Worm (Caenorhabditis elegans): ENCODE measurements around the gene T08D2.4.
"Not testable (repeated sequence)": the region's sequence is repeated elsewhere in the genome, so short reads cannot be mapped to it uniquely, and the experiment has no call there.

Gene T08D2.4

DNA sequence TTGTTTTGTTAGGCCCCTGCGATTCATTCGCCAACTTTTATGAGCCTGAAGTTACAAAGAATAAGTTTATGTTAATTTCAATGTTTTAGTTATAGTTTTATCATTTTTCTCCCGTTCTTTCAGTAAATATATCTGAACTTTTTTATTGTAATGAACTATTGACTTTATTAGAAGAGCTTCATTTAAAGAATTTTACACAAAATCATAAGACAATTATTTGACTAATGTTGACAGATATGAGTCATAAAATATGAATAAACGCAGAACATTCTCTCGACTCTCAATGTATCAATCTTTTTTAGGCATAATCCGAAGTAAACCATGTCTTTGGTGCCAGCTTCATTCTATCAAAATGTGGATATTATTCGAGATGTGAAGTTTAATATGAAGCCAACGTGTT lies at the start of gene T08D2.4, which contains the start of gene T08D2.5:
TSS of gene T08D2.4 (plus strand) at position 322 of the 400 bp plus-strand sequence.
TSS of gene T08D2.5 (plus strand) at position 301 of the 400 bp plus-strand sequence.
- TF ChIP-seq elt-1 (tag; optimal IDR thresholded peaks at IDR 0.05) (no peak), nhr-12 (tag; optimal IDR thresholded peaks at IDR 0.05) (no peak), nhr-25 (tag; optimal IDR thresholded peaks at IDR 0.05) (no peak), fos-1 (tag; optimal IDR thresholded peaks at IDR 0.05) (no peak), gmeb-1 (tag; optimal IDR thresholded peaks at IDR 0.05) (no peak), aly-2 (tag; optimal IDR thresholded peaks at IDR 0.05) (no peak), unc-55 (GFP tag; optimal IDR thresholded peaks at IDR 0.05) (no peak)

DNA sequence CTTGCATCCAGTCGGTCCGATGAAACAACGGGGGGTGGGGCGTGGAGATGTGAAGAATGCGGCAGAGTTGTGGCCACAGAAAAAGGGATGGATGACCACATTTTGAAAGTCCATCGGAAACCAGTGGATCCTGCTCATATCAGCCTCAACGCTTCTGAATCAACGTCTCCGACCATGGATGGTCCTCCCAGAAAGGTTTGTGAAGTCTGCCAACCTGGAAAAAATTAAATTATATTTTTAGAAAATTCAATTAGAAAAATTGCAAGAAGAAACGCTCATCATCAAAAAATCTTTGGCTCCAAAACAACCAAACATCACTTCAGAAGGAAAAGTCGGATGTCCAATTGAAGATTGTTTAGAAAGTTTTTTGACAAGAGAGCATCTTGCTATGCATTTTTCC lies 36.0 kb upstream of the T08D2.4 start, which contains the start of gene Y73B3A.8:
TSS of gene Y73B3A.8 (minus strand) at position 101 of the 400 bp plus-strand sequence.
- TF ChIP-seq nhr-21 (tag; optimal IDR thresholded peaks at IDR 0.05) = no peak
- no peak for TF ChIP-seq blmp-1 (tag; optimal IDR thresholded peaks at IDR 0.05; ENCODE audit: insufficient read depth)
- no peak for TF ChIP-seq nhr-129 (tag; optimal IDR thresholded peaks at IDR 0.05)
- no peak for TF ChIP-seq sma-9 (GFP tag; optimal IDR thresholded peaks at IDR 0.05)
- TF ChIP-seq sma-9 (tag; optimal IDR thresholded peaks at IDR 0.05) = no peak
- no peak for TF ChIP-seq ztf-1 (GFP tag; conservative IDR thresholded peaks at IDR 0.05)
- TF ChIP-seq nhr-11 (tag; optimal IDR thresholded peaks at IDR 0.05) = no peak
- TF ChIP-seq skn-1 (tag; optimal IDR thresholded peaks at IDR 0.05) = no peak
- no peak for TF ChIP-seq ztf-4 (tag; optimal IDR thresholded peaks at IDR 0.05)
- TF ChIP-seq snpc-4 (tag; optimal IDR thresholded peaks at IDR 0.05) = no peak
- no peak for TF ChIP-seq unc-39 (tag; optimal IDR thresholded peaks at IDR 0.05)
- no peak for TF ChIP-seq crh-2 (tag; optimal IDR thresholded peaks at IDR 0.05)

DNA sequence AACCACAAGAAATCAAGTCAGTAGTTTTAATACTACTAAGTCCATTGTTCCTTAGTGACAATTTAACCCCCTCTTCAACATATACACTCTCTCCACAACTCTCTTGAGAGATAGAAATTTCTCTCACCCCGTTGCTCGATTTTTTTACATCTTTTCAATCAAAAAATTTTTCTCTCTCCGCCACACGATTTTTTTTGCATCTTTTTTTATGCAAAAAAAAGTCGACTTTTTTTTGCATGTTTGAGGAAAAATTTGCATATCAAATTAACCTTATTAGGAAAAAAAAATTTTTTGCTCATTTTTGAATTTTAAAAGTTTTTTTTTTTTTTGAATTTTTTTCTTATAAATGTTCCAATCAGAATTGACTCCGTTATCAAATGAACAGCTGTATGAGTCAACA lies 30.4 kb upstream of the T08D2.4 start:
- TF ChIP-seq C34F6.9 (tag; optimal IDR thresholded peaks at IDR 0.05) (peak; percentile 1), ZK546.5 (tag; optimal IDR thresholded peaks at IDR 0.05) (no peak), dmd-4 (tag; optimal IDR thresholded peaks at IDR 0.05) (no peak), unc-55 (GFP tag; optimal IDR thresholded peaks at IDR 0.05) (peak; percentile 25), lin-13 (GFP tag; optimal IDR thresholded peaks at IDR 0.05) (peak; percentile 20), lsy-2 (tag; optimal IDR thresholded peaks at IDR 0.05) (peak in 1 of 2 experiments; percentile 21), fos-1 (tag; optimal IDR thresholded peaks at IDR 0.05) (no peak)

DNA sequence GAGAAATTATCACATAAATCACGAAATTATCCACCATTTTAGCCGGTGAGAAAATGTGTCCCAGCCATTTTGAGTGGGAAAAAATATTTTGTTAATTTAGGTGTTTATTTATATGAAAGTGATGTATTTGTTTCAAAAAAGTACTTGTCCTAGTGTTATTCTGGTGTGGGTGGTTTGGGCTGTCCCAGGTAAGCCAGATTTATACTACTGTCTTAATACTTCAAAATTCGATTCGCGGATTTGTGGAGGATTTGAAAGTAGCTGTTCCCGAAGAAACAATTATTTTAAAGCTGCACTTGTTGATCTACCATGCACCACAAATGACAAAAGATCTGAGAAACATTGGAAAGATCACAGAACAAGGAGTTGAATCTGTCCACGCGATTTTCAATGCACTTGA lies 29.4 kb upstream of the T08D2.4 start, which contains the start of gene Y73B3A.11:
TSS of gene Y73B3A.11 (plus strand) at position 301 of the 400 bp plus-strand sequence.
- TF ChIP-seq fos-1 (tag; optimal IDR thresholded peaks at IDR 0.05) = no peak
- no peak for TF ChIP-seq unc-55 (GFP tag; optimal IDR thresholded peaks at IDR 0.05)
- TF ChIP-seq nhr-77 (tag; optimal IDR thresholded peaks at IDR 0.05) = no peak
- no peak for TF ChIP-seq sma-9 (GFP tag; optimal IDR thresholded peaks at IDR 0.05)
- no peak for TF ChIP-seq sma-9 (tag; optimal IDR thresholded peaks at IDR 0.05)
- TF ChIP-seq ztf-1 (GFP tag; conservative IDR thresholded peaks at IDR 0.05) = no peak
- no peak for TF ChIP-seq lin-39 (tag; optimal IDR thresholded peaks at IDR 0.05)
- TF ChIP-seq F13H6.1 (tag; optimal IDR thresholded peaks at IDR 0.05) = no peak
- no peak for TF ChIP-seq nhr-23 (tag; optimal IDR thresholded peaks at IDR 0.05)
- TF ChIP-seq elt-1 (tag; optimal IDR thresholded peaks at IDR 0.05) = no peak
- TF ChIP-seq ama-1 (optimal IDR thresholded peaks at IDR 0.05) = no peak
- TF ChIP-seq blmp-1 (tag; optimal IDR thresholded peaks at IDR 0.05; ENCODE audit: insufficient read depth) = no peak
- no peak for TF ChIP-seq C34F6.9 (tag; optimal IDR thresholded peaks at IDR 0.05)
- no peak for TF ChIP-seq lin-11 (tag; optimal IDR thresholded peaks at IDR 0.05)
- TF ChIP-seq nhr-12 (tag; optimal IDR thresholded peaks at IDR 0.05) = no peak
- no peak for TF ChIP-seq snpc-4 (tag; optimal IDR thresholded peaks at IDR 0.05)
- no peak for TF ChIP-seq dmd-4 (tag; optimal IDR thresholded peaks at IDR 0.05)
- no peak for TF ChIP-seq nhr-21 (tag; optimal IDR thresholded peaks at IDR 0.05)
- TF ChIP-seq Y55F3AM.14 (GFP tag; optimal IDR thresholded peaks at IDR 0.05) = no peak

DNA sequence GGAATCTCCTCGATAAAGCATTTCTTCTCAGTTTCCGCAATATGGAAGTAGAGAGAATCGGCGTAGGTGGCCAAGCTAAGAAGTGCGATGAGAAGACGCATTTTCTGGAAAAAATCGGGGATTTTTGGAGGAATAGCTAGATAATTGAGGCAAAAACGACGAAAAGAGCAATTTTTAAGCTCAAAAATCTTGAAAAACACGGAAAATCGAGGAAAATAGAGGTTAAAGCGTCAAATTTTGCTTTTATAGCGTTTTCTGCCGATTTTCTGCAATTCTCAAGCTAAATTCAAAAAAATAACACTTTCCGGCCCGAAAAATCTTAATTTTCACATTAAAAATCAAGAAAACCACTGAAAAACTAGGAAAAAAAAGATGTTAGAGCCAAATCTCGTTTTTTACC lies 14.2 kb upstream of the T08D2.4 start, which contains the start of gene tmed-12:
TSS of gene tmed-12 (minus strand) at position 101 of the 400 bp plus-strand sequence.
- not testable (repeated sequence) for TF ChIP-seq blmp-1 (tag; optimal IDR thresholded peaks at IDR 0.05; ENCODE audit: insufficient read depth); skn-1 (tag; optimal IDR thresholded peaks at IDR 0.05); ama-1 (optimal IDR thresholded peaks at IDR 0.05)

DNA sequence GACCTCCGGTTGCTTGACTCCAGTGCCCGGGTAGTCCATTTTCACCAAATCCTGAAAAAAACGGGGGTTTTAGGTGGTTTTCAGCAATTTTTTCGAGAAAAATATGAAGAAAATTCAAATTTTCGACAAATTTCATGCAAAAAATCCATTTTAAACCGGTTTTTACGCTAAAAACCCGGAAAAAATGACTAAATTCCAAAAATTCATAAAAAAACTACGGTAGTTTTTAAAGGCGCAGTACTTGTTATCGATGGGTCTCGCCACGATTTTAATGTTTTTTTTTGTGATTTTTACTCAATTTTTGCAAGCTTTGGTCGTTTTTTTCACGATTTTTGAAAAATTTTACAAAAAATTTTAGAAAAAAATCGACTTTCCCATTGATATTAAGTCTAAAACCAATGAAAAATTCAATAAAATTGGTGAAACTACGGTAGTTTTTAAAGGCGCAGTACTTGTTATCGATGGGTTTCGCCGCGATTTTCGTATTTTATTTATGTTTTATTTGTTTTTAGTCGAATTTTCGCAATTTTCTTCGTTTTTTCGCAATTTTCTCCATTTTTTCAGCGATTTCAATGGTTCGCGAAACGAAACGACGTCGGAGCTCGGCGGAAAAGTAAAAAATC lies 5.0 kb downstream of the T08D2.4 start, which contains the start of the genes T08D2.6 and chkr-1:
TSS of gene T08D2.6 (minus strand) at position 51 of the 623 bp plus-strand sequence.
TSS of gene chkr-1 (plus strand) at position 573 of the 623 bp plus-strand sequence.
- not testable (repeated sequence) for TF ChIP-seq ztf-4, nhr-23, nhr-25 (tag; optimal IDR thresholded peaks at IDR 0.05)

Data from whole organism, L2 larva.